Worm (Caenorhabditis elegans) whole organism, midembryonic: ENCODE measurements around the gene ZK287.7.

Experiments used
- T22C8.4 ChIP-seq: fragments of 200-800 bp; sonication (Bioruptor generic); IDR thresholded peaks from 2 replicates; pipeline ENCODE4 v1.3.6; 2022; ENCODE audit warnings: missing genetic modification characterization, missing compliant biosample characterization
- cog-1 ChIP-seq: sonication (generic microtip); optimal IDR thresholded peaks from 2 replicates; lab custom pipeline; 2016; ENCODE audit warnings: missing genetic modification characterization, missing compliant biosample characterization
- flt-1 ChIP-seq: fragments of 200-800 bp; sonication (Bioruptor generic); IDR thresholded peaks from 2 replicates; pipeline ENCODE4 v1.3.6; 2022; ENCODE audit warnings: missing genetic modification characterization, missing compliant biosample characterization
- klf-2 ChIP-seq: fragments of 200-800 bp; sonication (Bioruptor generic); conservative IDR thresholded peaks from 2 replicates; pipeline ENCODE4 v1.3.6; 2022; ENCODE audit warnings: missing genetic modification reagents, missing genetic modification characterization, missing compliant biosample characterization
- med-1 ChIP-seq: sonication (generic microtip); optimal IDR thresholded peaks from 2 replicates; lab custom pipeline; 2017; ENCODE audit warnings: missing genetic modification characterization, mild to moderate bottlenecking, missing compliant biosample characterization, antibody characterized with exemption, missing genetic modification reagents; ENCODE audit not compliant: insufficient read depth
- ref-1 ChIP-seq: fragments of 200-800 bp; sonication (Bioruptor generic); conservative IDR thresholded peaks from 2 replicates; pipeline ENCODE4 v1.3.6; 2022; ENCODE audit warnings: missing genetic modification reagents, missing genetic modification characterization, missing compliant biosample characterization
- tab-1 ChIP-seq: fragments of 200-800 bp; sonication (Bioruptor generic); IDR thresholded peaks from 2 replicates; pipeline ENCODE4 v1.3.6; 2022; ENCODE audit warnings: missing genetic modification characterization, missing compliant biosample characterization
- ztf-23 ChIP-seq: fragments of 200-800 bp; sonication (Bioruptor generic); IDR thresholded peaks from 2 replicates; pipeline ENCODE4 v1.3.6; 2022; ENCODE audit warnings: missing genetic modification reagents, missing genetic modification characterization, missing compliant biosample characterization
- ztf-29 ChIP-seq: fragments of 200-800 bp; sonication (Bioruptor generic); IDR thresholded peaks from 2 replicates; pipeline ENCODE4 v1.3.6; 2022; ENCODE audit warnings: missing genetic modification reagents, missing genetic modification characterization, missing compliant biosample characterization

DNA sequence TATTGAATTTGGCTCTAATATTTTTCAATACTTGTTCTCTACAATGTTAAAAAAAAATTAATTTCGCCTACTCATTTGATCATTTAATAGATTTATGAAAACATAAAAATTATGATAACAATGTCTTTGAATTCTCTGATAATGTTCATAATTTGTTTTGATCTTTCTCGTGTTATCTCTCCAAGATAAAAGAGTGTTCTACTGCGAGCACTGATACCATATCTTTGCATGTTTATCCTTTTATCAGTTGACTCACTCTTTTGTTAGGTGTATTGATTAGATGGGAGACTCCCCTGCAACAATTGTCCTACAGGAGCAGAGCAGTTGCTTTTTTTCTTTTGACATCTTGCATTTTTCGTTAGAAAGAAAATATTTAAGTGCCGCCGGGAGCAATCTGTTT is 6.4 kb downstream of the ZK287.7 start:
- no peak for TF ChIP-seq med-1 (GFP tag; lab: Kevin White, UChicago)
- TF ChIP-seq cog-1, result no peak
- TF ChIP-seq tab-1, result no peak
- TF ChIP-seq T22C8.4 (GFP tag; lab: Robert Waterston, UW), result no peak
- TF ChIP-seq ref-1 (GFP tag; lab: Robert Waterston, UW), result no peak
- TF ChIP-seq flt-1, result no peak
- TF ChIP-seq ztf-29, result no peak
- no peak for TF ChIP-seq klf-2 (GFP tag; lab: Robert Waterston, UW)
- no peak for TF ChIP-seq ztf-23
